Fruit fly (Drosophila melanogaster): ENCODE data around the gene cad.
A peak's percentile ranks its signal among the peaks of the same experiment; 100 is the strongest.

The cad gene

DNA sequence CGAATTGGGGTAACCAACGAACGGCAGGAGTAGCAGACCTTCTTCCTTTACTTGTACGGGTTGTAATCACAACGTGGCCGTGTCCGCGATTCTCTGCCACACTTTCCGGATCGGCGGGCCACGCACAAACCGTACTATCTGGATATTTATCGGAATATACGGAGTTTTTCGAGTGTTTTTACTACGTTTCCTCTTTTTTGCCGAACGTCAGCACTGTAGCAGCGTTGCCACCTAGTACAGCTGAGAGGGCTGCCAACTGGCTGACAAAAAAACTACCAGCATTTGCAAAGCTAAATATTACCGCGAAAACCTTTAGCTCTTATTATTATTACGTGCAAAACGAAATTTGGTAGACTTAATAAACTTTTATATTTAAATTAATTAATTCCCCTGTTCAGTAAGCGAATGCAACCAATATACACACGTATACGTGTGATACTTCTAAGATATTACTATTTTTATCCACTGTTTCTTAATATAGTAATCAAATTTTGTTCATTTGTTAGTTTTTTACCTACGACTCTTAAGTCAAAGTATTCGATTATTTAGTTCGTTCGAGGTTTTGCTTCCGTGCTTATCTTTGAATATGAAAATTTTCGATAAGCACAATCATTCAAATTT is 36.4 kb upstream of the cad start, which contains the start of gene TM9SF2 (continued):
- TF ChIP-seq CG14710 (tag; optimal IDR thresholded peaks at IDR 0.05) (peak; percentile 27), tap (tag; optimal IDR thresholded peaks at IDR 0.05) (no peak), CG43689 (GFP tag; IDR thresholded peaks at IDR 0.05) (no peak), CG6175 (GFP tag; IDR thresholded peaks at IDR 0.05) (no peak), CG14965 (GFP tag; optimal IDR thresholded peaks at IDR 0.05; ENCODE audit: borderline replicate concordance) (no peak), pum (GFP tag; optimal IDR thresholded peaks at IDR 0.05) (no peak), ato (GFP tag; IDR thresholded peaks at IDR 0.05; ENCODE audit: partially characterized antibody) (no peak), CG1529 (GFP tag; optimal IDR thresholded peaks at IDR 0.05) (no peak), CG1647 (GFP tag; optimal IDR thresholded peaks at IDR 0.05) (no peak), Nf-YC (tag; optimal IDR thresholded peaks at IDR 0.05) (no peak), MBD-R2 (GFP tag; IDR thresholded peaks at IDR 0.05) (peak; percentile 73), E2f1 (GFP tag; IDR thresholded peaks at IDR 0.05) (no peak), Dip3 (GFP tag; optimal IDR thresholded peaks at IDR 0.05) (peak; percentile 24), Dp (GFP tag; optimal IDR thresholded peaks at IDR 0.05) (no peak), slbo (GFP tag; IDR thresholded peaks at IDR 0.05) (peak; percentile 74), twi (tag; optimal IDR thresholded peaks at IDR 0.05) (no peak), pnt (GFP tag; optimal IDR thresholded peaks at IDR 0.05) (no peak), knrl (GFP tag; IDR thresholded peaks at IDR 0.05; ENCODE audit: partially characterized antibody) (no peak), CG5245 (GFP tag; optimal IDR thresholded peaks at IDR 0.05) (no peak), Awh (GFP tag; IDR thresholded peaks at IDR 0.05) (no peak), CG12391 (tag; optimal IDR thresholded peaks at IDR 0.05) (peak; percentile 34), CHES-1-like (GFP tag; optimal IDR thresholded peaks at IDR 0.05) (no peak), lola (GFP tag; optimal IDR thresholded peaks at IDR 0.05) (no peak), Hr78 (GFP tag; optimal IDR thresholded peaks at IDR 0.05) (no peak), luna (GFP tag; optimal IDR thresholded peaks at IDR 0.05) (no peak), corto (GFP tag; optimal IDR thresholded peaks at IDR 0.05) (no peak), BEAF-32 (GFP tag; optimal IDR thresholded peaks at IDR 0.05) (no peak), Ravus (GFP tag; IDR thresholded peaks at IDR 0.05) (no peak), vnd (GFP tag; IDR thresholded peaks at IDR 0.05; ENCODE audit: partially characterized antibody) (no peak), CG7372 (GFP tag; IDR thresholded peaks at IDR 0.05) (0 out of 2 replicates have a peak, but pooled peaks have one; percentile 25), CG9876 (GFP tag; optimal IDR thresholded peaks at IDR 0.05) (no peak), Bdp1 (GFP tag; optimal IDR thresholded peaks at IDR 0.05) (no peak), Stat92E (GFP tag; optimal IDR thresholded peaks at IDR 0.05) (no peak), prd (optimal IDR thresholded peaks at IDR 0.05) (no peak), prd (GFP tag; IDR thresholded peaks at IDR 0.05) (peak; percentile 32; the same call in 2 of the 3 replicates), Lhr (GFP tag; optimal IDR thresholded peaks at IDR 0.05) (no peak), tgo (GFP tag; IDR thresholded peaks at IDR 0.05) (no peak), Fer2 (tag; optimal IDR thresholded peaks at IDR 0.05) (no peak), CG7745 (tag; optimal IDR thresholded peaks at IDR 0.05) (no peak), CG3163 (GFP tag; optimal IDR thresholded peaks at IDR 0.05) (no peak), jumu (GFP tag; optimal IDR thresholded peaks at IDR 0.05) (peak; percentile 18), CG4730 (GFP tag; IDR thresholded peaks at IDR 0.05) (0 out of 2 replicates have a peak, but pooled peaks have one; percentile 39), dysf (GFP tag; IDR thresholded peaks at IDR 0.05) (0 out of 3 replicates have a peak, but pooled peaks have one; percentile 22), fru (optimal IDR thresholded peaks at IDR 0.05) (no peak), CG7271 (tag; optimal IDR thresholded peaks at IDR 0.05) (no peak), CG2199 (GFP tag; IDR thresholded peaks at IDR 0.05) (no peak), CG10959 (GFP tag; IDR thresholded peaks at IDR 0.05) (no peak), her (GFP tag; optimal IDR thresholded peaks at IDR 0.05) (no peak), crc (GFP tag; optimal IDR thresholded peaks at IDR 0.05) (no peak), pzg (GFP tag; optimal IDR thresholded peaks at IDR 0.05) (peak; percentile 49)

Data from whole organism, embryonic.